Fruit fly (Drosophila melanogaster): ENCODE results near the gene CG12795.

The CG12795 gene

DNA sequence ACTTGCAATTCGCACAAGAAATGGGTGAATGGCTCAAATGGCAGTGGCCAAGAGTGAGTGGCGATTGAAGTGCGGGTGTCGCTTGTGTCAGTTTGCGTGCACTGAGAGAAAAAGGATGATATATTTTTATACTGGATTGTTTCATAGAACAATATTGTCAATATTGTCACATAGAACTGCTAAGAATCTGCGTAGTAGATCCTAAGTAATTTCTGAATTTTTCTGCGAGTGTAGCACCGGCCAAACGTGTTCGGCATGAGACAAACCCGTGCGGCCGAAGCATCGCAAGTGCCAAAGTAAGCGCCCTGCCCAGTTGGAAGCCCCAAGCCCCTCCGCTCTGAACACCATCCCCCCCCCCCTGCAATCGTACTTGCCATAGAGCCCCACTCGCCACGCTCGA lies 11.9 kb upstream of the CG12795 start (continued):
- TF ChIP-seq PHDP (tag; optimal IDR thresholded peaks at IDR 0.05) (peak; percentile 68), ewg (GFP tag; optimal IDR thresholded peaks at IDR 0.05) (peak; percentile 51), sc (optimal IDR thresholded peaks at IDR 0.05) (no peak), sc (GFP tag; optimal IDR thresholded peaks at IDR 0.05) (peak; percentile 52), HmgZ (tag; optimal IDR thresholded peaks at IDR 0.05) (no peak), CG16815 (GFP tag; optimal IDR thresholded peaks at IDR 0.05) (peak; percentile 25), insv (GFP tag; optimal IDR thresholded peaks at IDR 0.05) (no peak), CG18764 (GFP tag; optimal IDR thresholded peaks at IDR 0.05) (peak; percentile 49), jigr1 (GFP tag; IDR thresholded peaks at IDR 0.05) (peak; percentile 70), CG43689 (GFP tag; IDR thresholded peaks at IDR 0.05) (peak; percentile 34; the same call in 1 of the 2 replicates), Hmr (GFP tag; optimal IDR thresholded peaks at IDR 0.05) (peak; percentile 68), repo (GFP tag; optimal IDR thresholded peaks at IDR 0.05) (peak; percentile 2), chm (GFP tag; IDR thresholded peaks at IDR 0.05) (0 out of 2 replicates have a peak, but pooled peaks have one; percentile 9), shn (GFP tag; optimal IDR thresholded peaks at IDR 0.05) (peak; percentile 24), Drgx (GFP tag; IDR thresholded peaks at IDR 0.05) (peak; percentile 92), H15 (GFP tag; IDR thresholded peaks at IDR 0.05) (peak; percentile 77), CG1529 (GFP tag; optimal IDR thresholded peaks at IDR 0.05) (peak; percentile 59), so (GFP tag; IDR thresholded peaks at IDR 0.05) (peak; percentile 74; the same call in 2 of the 3 replicates), pb (GFP tag; optimal IDR thresholded peaks at IDR 0.05) (no peak), CG2875 (GFP tag; optimal IDR thresholded peaks at IDR 0.05) (peak; percentile 54), stwl (tag; optimal IDR thresholded peaks at IDR 0.05) (no peak), CG3726 (GFP tag; IDR thresholded peaks at IDR 0.05) (peak; percentile 79; the same call in 1 of the 3 replicates), kah (GFP tag; optimal IDR thresholded peaks at IDR 0.05) (peak; percentile 27), CoRest (tag; optimal IDR thresholded peaks at IDR 0.05) (peak; percentile 31), CG10431 (GFP tag; optimal IDR thresholded peaks at IDR 0.05) (no peak), CG11695 (GFP tag; IDR thresholded peaks at IDR 0.05) (peak; percentile 69; the same call in 2 of the 3 replicates), CG13296 (GFP tag; optimal IDR thresholded peaks at IDR 0.05) (peak; percentile 7), Rfx (GFP tag; IDR thresholded peaks at IDR 0.05) (peak; percentile 75), onecut (GFP tag; IDR thresholded peaks at IDR 0.05) (peak; percentile 37; the same call in 1 of the 2 replicates), CG32767 (GFP tag; IDR thresholded peaks at IDR 0.05) (peak; percentile 67), CG9817 (tag; optimal IDR thresholded peaks at IDR 0.05) (no peak), CG13424 (tag; optimal IDR thresholded peaks at IDR 0.05) (peak; percentile 25), CG3281 (GFP tag; optimal IDR thresholded peaks at IDR 0.05) (peak; percentile 46), Pdp1 (GFP tag; optimal IDR thresholded peaks at IDR 0.05) (no peak), Fer3 (tag; optimal IDR thresholded peaks at IDR 0.05) (peak; percentile 59), D (optimal IDR thresholded peaks at IDR 0.05) (no peak), D (GFP tag; optimal IDR thresholded peaks at IDR 0.05) (peak; percentile 67), Hr51 (GFP tag; optimal IDR thresholded peaks at IDR 0.05) (peak; percentile 40 to 80), lmd (GFP tag; IDR thresholded peaks at IDR 0.05) (peak; percentile 82), MESR4 (GFP tag; optimal IDR thresholded peaks at IDR 0.05) (no peak), Dip3 (GFP tag; optimal IDR thresholded peaks at IDR 0.05) (no peak), sqz (GFP tag; optimal IDR thresholded peaks at IDR 0.05) (no peak), CG7987 (GFP tag; optimal IDR thresholded peaks at IDR 0.05) (peak; percentile 9), dmrt99B (tag; optimal IDR thresholded peaks at IDR 0.05) (peak; percentile 85), ro (GFP tag; IDR thresholded peaks at IDR 0.05) (0 out of 2 replicates have a peak, but pooled peaks have one; percentile 30), HLH3B (GFP tag; IDR thresholded peaks at IDR 0.05) (peak; percentile 83), psq (GFP tag; optimal IDR thresholded peaks at IDR 0.05) (peak; percentile 7), CG8924 (tag; optimal IDR thresholded peaks at IDR 0.05) (peak; percentile 55), vfl (GFP tag; optimal IDR thresholded peaks at IDR 0.05) (no peak), CkIIα-i1 (GFP tag; IDR thresholded peaks at IDR 0.05) (peak; percentile 39; the same call in 1 of the 2 replicates), tgo (GFP tag; IDR thresholded peaks at IDR 0.05) (peak; percentile 81)
